Worm (Caenorhabditis elegans): ENCODE results near the gene C06A8.6.

The C06A8.6 gene

ce11 chrII:7756810-7757209, 15.5 kb upstream of the C06A8.6 start (continued):
- TF ChIP-seq T20F7.1 (GFP tag; optimal IDR thresholded peaks at IDR 0.05) (peak; percentile 58), F44E2.7 (GFP tag; IDR thresholded peaks at IDR 0.05) (no peak), Y48G9A.11 (GFP tag; IDR thresholded peaks at IDR 0.05) (peak; percentile 72), madf-5 (GFP tag; IDR thresholded peaks at IDR 0.05) (peak in 1 of 2 experiments; percentile 59; a peak in 1 of 4 replicates), T26A8.4 (GFP tag; IDR thresholded peaks at IDR 0.05) (peak; percentile 75), ztf-11 (tag; optimal IDR thresholded peaks at IDR 0.05) (no peak), hlh-11 (tag; optimal IDR thresholded peaks at IDR 0.05) (peak; percentile 86), lim-7 (GFP tag; IDR thresholded peaks at IDR 0.05) (peak; percentile 68), php-3 (GFP tag; IDR thresholded peaks at IDR 0.05) (peak; percentile 44; the same call in 1 of the 2 replicates), unc-39 (tag; optimal IDR thresholded peaks at IDR 0.05) (no peak), tra-1 (GFP tag; IDR thresholded peaks at IDR 0.05) (peak; percentile 64), lin-13 (GFP tag; optimal IDR thresholded peaks at IDR 0.05) (no peak), duxl-1 (tag; optimal IDR thresholded peaks at IDR 0.05; ENCODE audit: poor library complexity) (peak; percentile 6), nhr-77 (tag; optimal IDR thresholded peaks at IDR 0.05) (peak; percentile 49), dmd-9 (GFP tag; IDR thresholded peaks at IDR 0.05) (0 out of 2 replicates have a peak, but pooled peaks have one; percentile 34), nhr-111 (GFP tag; optimal IDR thresholded peaks at IDR 0.05) (peak; percentile 41), nhr-10 (tag; optimal IDR thresholded peaks at IDR 0.05) (peak; percentile 24), arid-1 (GFP tag; conservative IDR thresholded peaks at IDR 0.05) (peak; percentile 59), nhr-11 (tag; optimal IDR thresholded peaks at IDR 0.05) (no peak), ceh-62 (tag; optimal IDR thresholded peaks at IDR 0.05) (no peak), F49E8.2 (tag; optimal IDR thresholded peaks at IDR 0.05; ENCODE audit: borderline replicate concordance) (peak; percentile 11), lir-3 (tag; optimal IDR thresholded peaks at IDR 0.05) (peak; percentile 22), spr-3 (GFP tag; optimal IDR thresholded peaks at IDR 0.05) (no peak), ceh-82 (tag; optimal IDR thresholded peaks at IDR 0.05) (no peak), dpl-1 (GFP tag; optimal IDR thresholded peaks at IDR 0.05) (peak; percentile 34), nhr-48 (tag; optimal IDR thresholded peaks at IDR 0.05) (peak; percentile 68), ceh-28 (tag; optimal IDR thresholded peaks at IDR 0.05) (no peak), ctbp-1 (GFP tag; IDR thresholded peaks at IDR 0.05) (peak; percentile 42; the same call in 1 of the 2 replicates), lin-15B (tag; optimal IDR thresholded peaks at IDR 0.05) (no peak), mdl-1 (tag; optimal IDR thresholded peaks at IDR 0.05) (peak in 1 of 2 experiments; percentile 46), ZK337.2 (GFP tag; IDR thresholded peaks at IDR 0.05) (0 out of 2 replicates have a peak, but pooled peaks have one; percentile 22), lin-1 (GFP tag; IDR thresholded peaks at IDR 0.05) (peak; percentile 66; the same call in 1 of the 2 replicates), set-16 (GFP tag; IDR thresholded peaks at IDR 0.05) (no peak), R02D3.7 (tag; optimal IDR thresholded peaks at IDR 0.05) (no peak), snpc-1.2 (GFP tag; IDR thresholded peaks at IDR 0.05) (no peak), pha-4 (GFP tag; IDR thresholded peaks at IDR 0.05) (peak; percentile 72), pha-4 (tag; optimal IDR thresholded peaks at IDR 0.05) (no peak), zfp-2 (tag; optimal IDR thresholded peaks at IDR 0.05) (no peak), nhr-25 (tag; optimal IDR thresholded peaks at IDR 0.05; ENCODE audit: borderline replicate concordance, insufficient read depth) (peak; percentile 60)

ce11 chrII:7758397-7759135, 13.7 kb upstream of the C06A8.6 start, which contains the start of gene B0228.7:
TSS of gene B0228.7 (minus strand) at chrII:7759023.
- TF ChIP-seq aha-1 (tag) (peak; percentile 58), ZK546.5 (tag; optimal IDR thresholded peaks at IDR 0.05) (no peak), nhr-77 (tag; optimal IDR thresholded peaks at IDR 0.05) (peak; percentile 62), mep-1 (tag; optimal IDR thresholded peaks at IDR 0.05) (peak; percentile 57), tra-1 (GFP tag; IDR thresholded peaks at IDR 0.05) (no peak), hlh-30 (tag; optimal IDR thresholded peaks at IDR 0.05; ENCODE audit: insufficient read depth) (peak; percentile 81), ztf-11 (tag; optimal IDR thresholded peaks at IDR 0.05) (no peak), hlh-11 (tag; optimal IDR thresholded peaks at IDR 0.05) (peak; percentile 81), hif-1 (tag; optimal IDR thresholded peaks at IDR 0.05) (peak in 1 of 2 experiments; percentile 5), daf-16 (GFP tag; optimal IDR thresholded peaks at IDR 0.05) (no peak), daf-16 (tag; optimal IDR thresholded peaks at IDR 0.05) (peak; percentile 78), madf-5 (GFP tag; IDR thresholded peaks at IDR 0.05) (no peak), dve-1 (tag; optimal IDR thresholded peaks at IDR 0.05; ENCODE audit: insufficient read depth) (peak; percentile 77), ceh-28 (tag; optimal IDR thresholded peaks at IDR 0.05) (peak; percentile 33), nhr-28 (tag; optimal IDR thresholded peaks at IDR 0.05) (peak; percentile 35), nhr-6 (tag; optimal IDR thresholded peaks at IDR 0.05) (peak; percentile 3), nhr-11 (tag; optimal IDR thresholded peaks at IDR 0.05) (peak; percentile 13), dpl-1 (GFP tag; optimal IDR thresholded peaks at IDR 0.05) (peak; percentile 37)

Measured in whole organism, L4 larva.